Fruit fly (Drosophila melanogaster): ENCODE data around the gene CG44000.

CG44000 gene

DNA sequence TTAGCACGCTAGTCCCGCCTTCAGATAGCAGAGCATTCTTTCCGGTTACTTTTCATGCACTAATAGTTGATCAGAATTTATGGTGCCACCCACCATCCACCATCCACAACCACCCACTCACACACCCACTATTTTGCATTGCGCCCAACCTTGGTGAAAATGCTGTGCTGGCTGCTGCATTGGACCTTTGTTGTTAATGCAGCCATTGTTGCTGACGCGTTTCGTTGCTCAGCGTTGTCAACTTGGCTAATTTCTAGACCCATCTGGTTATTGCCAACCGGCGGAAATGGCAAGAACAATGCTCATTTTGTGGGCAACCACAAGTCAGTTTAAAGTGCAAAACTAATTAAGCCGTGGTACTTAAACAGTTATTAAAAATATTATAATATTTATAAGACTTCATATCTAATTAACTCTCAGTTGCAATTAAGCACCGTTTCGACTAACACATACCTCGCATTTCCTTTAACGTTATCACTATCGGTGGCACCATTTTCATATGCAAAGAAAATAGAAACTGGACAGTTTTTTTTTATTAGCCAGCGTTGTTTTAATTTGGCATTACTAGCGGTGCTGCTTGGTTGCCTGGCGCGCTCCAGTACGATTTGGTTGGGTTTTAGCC is 45.7 kb downstream of the CG44000 start:
- no peak for TF ChIP-seq sage (GFP tag; optimal IDR thresholded peaks at IDR 0.05)
- no peak for TF ChIP-seq HLH106 (tag; optimal IDR thresholded peaks at IDR 0.05)

DNA sequence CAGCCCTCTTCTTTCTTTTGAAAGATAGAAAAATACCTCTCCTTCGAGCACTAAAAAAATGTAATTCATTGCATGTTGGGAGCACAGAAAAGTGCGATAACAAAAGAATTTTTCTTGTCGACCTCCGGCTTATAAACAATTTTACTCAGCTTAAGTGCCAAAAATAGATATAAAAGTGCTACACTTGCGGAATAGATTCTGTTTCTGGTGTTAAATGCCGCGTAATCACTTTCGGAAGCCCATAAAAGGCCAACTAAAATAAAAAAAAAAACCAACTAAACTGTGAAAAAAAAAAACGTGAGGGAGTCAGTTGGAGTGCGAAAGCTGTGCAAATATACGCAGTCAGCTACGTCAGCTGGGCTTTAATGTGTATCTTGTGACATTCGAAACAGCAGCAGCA is 46.6 kb downstream of the CG44000 start:
- TF ChIP-seq jim (GFP tag; optimal IDR thresholded peaks at IDR 0.05) (no peak), sv (GFP tag; optimal IDR thresholded peaks at IDR 0.05) (no peak), rgr (GFP tag; optimal IDR thresholded peaks at IDR 0.05) (no peak), Hr78 (GFP tag; optimal IDR thresholded peaks at IDR 0.05) (no peak), lola (GFP tag; optimal IDR thresholded peaks at IDR 0.05) (no peak), HLH106 (tag; optimal IDR thresholded peaks at IDR 0.05) (no peak), Rel (GFP tag; optimal IDR thresholded peaks at IDR 0.05) (no peak), Rel (tag; optimal IDR thresholded peaks at IDR 0.05) (no peak), OdsH (GFP tag; optimal IDR thresholded peaks at IDR 0.05) (no peak), Hr83 (GFP tag; optimal IDR thresholded peaks at IDR 0.05; ENCODE audit: poor library complexity, severe bottlenecking) (no peak)

DNA sequence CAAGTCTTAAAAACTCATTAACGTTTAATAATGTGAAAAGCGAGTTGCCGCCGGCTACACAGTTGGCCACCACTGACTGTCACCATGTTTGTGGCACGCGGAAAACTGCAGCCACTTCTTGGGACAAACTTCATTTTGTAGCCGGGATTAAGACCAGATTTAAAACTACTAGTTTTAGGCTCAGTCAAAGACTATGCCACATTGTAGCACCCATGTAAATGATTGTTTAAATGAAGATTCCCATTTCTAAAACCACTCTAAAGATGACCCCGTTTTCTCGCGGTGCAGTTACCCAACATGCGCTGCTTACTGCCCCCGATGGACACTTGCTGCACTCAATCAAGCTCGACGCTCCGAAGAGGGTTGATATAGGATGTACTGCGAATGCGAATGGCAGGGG is 47.3 kb downstream of the CG44000 start:
- TF ChIP-seq Hr83 (GFP tag; optimal IDR thresholded peaks at IDR 0.05; ENCODE audit: poor library complexity, severe bottlenecking) = no peak
- no peak for TF ChIP-seq dmrt93B (GFP tag; optimal IDR thresholded peaks at IDR 0.05)
- TF ChIP-seq brk (GFP tag; optimal IDR thresholded peaks at IDR 0.05) = no peak
- no peak for TF ChIP-seq fru (GFP tag; optimal IDR thresholded peaks at IDR 0.05)
- TF ChIP-seq pan (optimal IDR thresholded peaks at IDR 0.05) = no peak
- TF ChIP-seq usp (GFP tag; optimal IDR thresholded peaks at IDR 0.05) = no peak
- no peak for TF ChIP-seq Dif (GFP tag; optimal IDR thresholded peaks at IDR 0.05; ENCODE audit: partially characterized antibody)
- TF ChIP-seq dl (GFP tag; optimal IDR thresholded peaks at IDR 0.05; ENCODE audit: insufficient read depth in 1 of 2, partially characterized antibody in 2 of 2) = no peak
- TF ChIP-seq CrebA (GFP tag; optimal IDR thresholded peaks at IDR 0.05; ENCODE audit: borderline replicate concordance) = no peak

DNA sequence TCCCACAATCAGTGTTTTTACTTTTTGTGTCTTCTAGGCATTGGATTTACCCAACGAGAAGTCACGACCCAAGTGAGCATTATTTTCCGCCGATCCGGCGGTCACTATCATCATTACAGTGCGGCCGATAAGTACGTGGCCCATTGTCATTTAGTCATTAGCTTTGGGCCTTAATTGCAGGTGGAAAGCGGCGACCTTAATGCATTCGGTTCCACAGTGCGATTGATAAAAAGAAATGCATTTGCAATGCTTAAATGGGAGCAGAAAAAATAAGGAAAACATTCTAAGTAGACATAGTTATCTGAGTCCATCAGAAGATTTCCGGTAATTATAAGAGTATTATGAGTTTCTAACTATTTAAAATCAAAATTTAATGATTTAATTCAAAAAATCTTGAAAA is 49.1 kb downstream of the CG44000 start:
- TF ChIP-seq Rel (GFP tag; optimal IDR thresholded peaks at IDR 0.05) (no peak), Rel (tag; optimal IDR thresholded peaks at IDR 0.05) (no peak), ey (GFP tag; optimal IDR thresholded peaks at IDR 0.05) (peak; percentile 47), brk (GFP tag; optimal IDR thresholded peaks at IDR 0.05) (no peak), Vsx2 (GFP tag; optimal IDR thresholded peaks at IDR 0.05; ENCODE audit: partially characterized antibody) (no peak), br (GFP tag; optimal IDR thresholded peaks at IDR 0.05) (peak; percentile 52), Dfd (GFP tag; optimal IDR thresholded peaks at IDR 0.05) (no peak), fru (GFP tag; optimal IDR thresholded peaks at IDR 0.05) (peak; percentile 8), Dif (GFP tag; optimal IDR thresholded peaks at IDR 0.05; ENCODE audit: partially characterized antibody) (no peak), lola (GFP tag; optimal IDR thresholded peaks at IDR 0.05) (no peak)

DNA sequence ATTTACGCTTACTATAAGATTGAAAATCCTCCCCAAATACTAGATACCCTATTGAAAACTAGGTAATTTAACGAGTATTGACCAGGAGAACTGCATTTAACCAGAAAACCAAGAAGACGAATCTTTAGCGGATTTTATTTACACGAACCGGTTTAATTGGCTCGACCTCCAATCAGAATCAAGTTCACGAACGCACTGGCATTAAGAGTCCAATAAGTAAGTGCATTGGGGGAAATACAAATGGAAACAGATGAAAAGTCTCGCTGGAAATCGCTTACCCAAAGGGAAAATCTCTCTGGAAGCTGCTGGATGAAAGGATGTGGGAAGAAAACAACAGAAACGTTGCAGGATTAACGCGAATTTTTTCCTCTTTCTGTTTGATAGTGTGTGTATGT is 49.5 kb downstream of the CG44000 start:
- TF ChIP-seq Sp1 (GFP tag; optimal IDR thresholded peaks at IDR 0.05) (no peak), h (GFP tag; optimal IDR thresholded peaks at IDR 0.05) (no peak), Rel (GFP tag; optimal IDR thresholded peaks at IDR 0.05) (no peak), Rel (tag; optimal IDR thresholded peaks at IDR 0.05) (peak; percentile 16)

DNA sequence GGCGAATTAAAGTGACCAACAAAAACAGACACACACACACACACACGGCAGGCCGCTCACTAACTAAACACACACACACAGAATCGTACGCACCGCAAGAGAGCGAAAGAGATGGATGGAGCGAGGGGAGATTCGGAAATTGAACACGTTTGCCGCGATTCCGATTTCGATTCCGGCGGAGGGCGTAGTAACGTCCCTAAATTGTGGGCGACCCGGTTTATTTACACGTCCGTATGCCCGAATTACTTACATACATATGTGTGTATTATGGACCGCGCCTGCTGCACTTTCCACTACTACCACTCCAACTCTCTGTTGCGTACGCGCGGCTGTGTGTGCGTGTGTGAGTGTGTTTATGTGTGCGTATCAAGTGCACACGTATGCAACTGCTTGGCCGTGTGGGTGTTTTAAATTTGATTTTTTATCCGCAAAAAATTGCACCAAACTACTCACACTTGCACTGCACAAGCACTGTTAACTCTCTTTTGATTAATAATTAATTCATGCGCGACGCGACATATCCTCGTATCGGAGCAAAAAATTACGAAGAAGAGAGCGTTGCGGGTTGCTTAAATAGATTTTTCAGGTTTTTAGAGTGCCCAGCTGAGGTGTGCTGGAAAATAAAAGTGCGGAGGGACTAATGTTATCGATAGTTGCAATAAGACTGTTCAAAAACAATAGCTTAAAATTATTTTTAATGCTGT is 50.1 kb downstream of the CG44000 start, which contains the start of gene Pgant5:
Gene Pgant5, minus strand, starts transcription at position 601 of the 704 bp plus-strand sequence.
- no peak for TF ChIP-seq Rel (GFP tag; optimal IDR thresholded peaks at IDR 0.05)
- TF ChIP-seq Rel (tag; optimal IDR thresholded peaks at IDR 0.05) = peak; percentile 34
- peak; percentile 60 for TF ChIP-seq fru (GFP tag; optimal IDR thresholded peaks at IDR 0.05)
- peak; percentile 33 for TF ChIP-seq Jra (GFP tag; optimal IDR thresholded peaks at IDR 0.05)
- peak; percentile 22 for TF ChIP-seq Hr78 (GFP tag; optimal IDR thresholded peaks at IDR 0.05)
- no peak for TF ChIP-seq dsf (GFP tag; optimal IDR thresholded peaks at IDR 0.05; ENCODE audit: borderline replicate concordance)
- peak; percentile 67 for TF ChIP-seq jim (GFP tag; optimal IDR thresholded peaks at IDR 0.05)
- peak; percentile 89 for TF ChIP-seq N (GFP tag; optimal IDR thresholded peaks at IDR 0.05)
- no peak for TF ChIP-seq Vsx2 (GFP tag; optimal IDR thresholded peaks at IDR 0.05; ENCODE audit: partially characterized antibody)
- peak; percentile 15 for TF ChIP-seq Sp1 (GFP tag; optimal IDR thresholded peaks at IDR 0.05)
- peak; percentile 66 for TF ChIP-seq Abd-B (GFP tag; optimal IDR thresholded peaks at IDR 0.05)
- peak; percentile 2 for TF ChIP-seq Dif (GFP tag; optimal IDR thresholded peaks at IDR 0.05; ENCODE audit: partially characterized antibody)
- TF ChIP-seq pan (optimal IDR thresholded peaks at IDR 0.05) = no peak
- TF ChIP-seq br (GFP tag; optimal IDR thresholded peaks at IDR 0.05) = peak; percentile 12
- TF ChIP-seq Hr83 (GFP tag; optimal IDR thresholded peaks at IDR 0.05; ENCODE audit: poor library complexity, severe bottlenecking) = peak; percentile 67
- TF ChIP-seq lola (GFP tag; optimal IDR thresholded peaks at IDR 0.05) = no peak
- peak; percentile 60 for TF ChIP-seq h (GFP tag; optimal IDR thresholded peaks at IDR 0.05)
- TF ChIP-seq tai (GFP tag; optimal IDR thresholded peaks at IDR 0.05) = no peak
- peak; percentile 71 for TF ChIP-seq Hnf4 (GFP tag; optimal IDR thresholded peaks at IDR 0.05)
- peak; percentile 8 for TF ChIP-seq brk (GFP tag; optimal IDR thresholded peaks at IDR 0.05)
- no peak for TF ChIP-seq CG32264 (GFP tag; optimal IDR thresholded peaks at IDR 0.05)
- TF ChIP-seq HLH106 (tag; optimal IDR thresholded peaks at IDR 0.05) = no peak
- TF ChIP-seq psq (GFP tag; optimal IDR thresholded peaks at IDR 0.05) = peak; percentile 10
- TF ChIP-seq CG9705 (GFP tag; optimal IDR thresholded peaks at IDR 0.05) = no peak
- TF ChIP-seq usp (GFP tag; optimal IDR thresholded peaks at IDR 0.05) = no peak
- TF ChIP-seq rgr (GFP tag; optimal IDR thresholded peaks at IDR 0.05) = peak; percentile 2
- TF ChIP-seq woc (GFP tag; optimal IDR thresholded peaks at IDR 0.05) = no peak
- no peak for TF ChIP-seq Dfd (GFP tag; optimal IDR thresholded peaks at IDR 0.05)
